Fruit fly (Drosophila melanogaster) whole organism, embryonic: ENCODE data around the gene cert.

Source experiments
- Abd-B ChIP-seq: fragments of 200-800 bp; sonication (Bioruptor generic); optimal IDR thresholded peaks from 2 replicates; lab custom pipeline; 2018; ENCODE audit warnings: missing biosample characterization, mild to moderate bottlenecking, missing genetic modification characterization, moderate library complexity
- Awh ChIP-seq: fragments of 200-800 bp; sonication (Bioruptor generic); IDR thresholded peaks from 2 replicates; pipeline ENCODE4, ENCODE4 v1.3.6; 2022; ENCODE audit warnings: missing biosample characterization, missing genetic modification characterization
- CG10979 ChIP-seq: fragments of 200-800 bp; sonication (Bioruptor generic); optimal IDR thresholded peaks from 2 replicates; lab custom pipeline; 2018; ENCODE audit warnings: missing biosample characterization, mild to moderate bottlenecking, missing genetic modification characterization, moderate library complexity
- CG11398 ChIP-seq: fragments of 200-800 bp; sonication (Bioruptor generic); optimal IDR thresholded peaks from 2 replicates; lab custom pipeline; 2016; ENCODE audit warnings: missing biosample characterization, missing genetic modification characterization
- CG11504 ChIP-seq: fragments of 200-800 bp; sonication (Bioruptor generic); optimal IDR thresholded peaks from 3 replicates; lab custom pipeline; 2019; ENCODE audit warnings: missing biosample characterization, mild to moderate bottlenecking, missing genetic modification characterization, moderate library complexity
- CG11696 ChIP-seq: fragments of 200-800 bp; sonication (Bioruptor generic); IDR thresholded peaks from 2 replicates; pipeline ENCODE4 v1.3.6; 2022; ENCODE audit warnings: missing biosample characterization, missing genetic modification characterization
- CG12769 ChIP-seq: fragments of 200-800 bp; sonication (Bioruptor generic); optimal IDR thresholded peaks from 2 replicates; lab custom pipeline; 2019; ENCODE audit warnings: missing biosample characterization, mild to moderate bottlenecking, missing genetic modification characterization, moderate library complexity
- CG12942 ChIP-seq: fragments of 200-800 bp; sonication (Bioruptor generic); optimal IDR thresholded peaks from 3 replicates; lab custom pipeline; 2016; ENCODE audit warnings: missing biosample characterization, missing genetic modification characterization
- CG14667 ChIP-seq: fragments of 200-800 bp; sonication (Bioruptor generic); IDR thresholded peaks from 2 replicates; pipeline ENCODE4 v1.3.6; 2022; ENCODE audit warnings: missing biosample characterization, missing genetic modification characterization
- CG16815 ChIP-seq: fragments of 200-800 bp; sonication (Bioruptor generic); optimal IDR thresholded peaks from 3 replicates; lab custom pipeline; 2017; ENCODE audit warnings: missing biosample characterization, mild to moderate bottlenecking, missing genetic modification characterization
- CG17361 ChIP-seq: fragments of 200-800 bp; sonication (Bioruptor generic); IDR thresholded peaks from 3 replicates; pipeline ENCODE4 v1.3.6; 2022; ENCODE audit warnings: missing biosample characterization, missing genetic modification characterization
- CG18619 ChIP-seq: fragments of 200-800 bp; sonication (Bioruptor generic); optimal IDR thresholded peaks from 3 replicates; lab custom pipeline; 2017; ENCODE audit warnings: missing biosample characterization, mild to moderate bottlenecking, missing genetic modification characterization
- CG2120 ChIP-seq: fragments of 200-800 bp; sonication (Bioruptor generic); optimal IDR thresholded peaks from 3 replicates; lab custom pipeline; 2016; ENCODE audit warnings: missing biosample characterization, missing genetic modification characterization
- CG31388 ChIP-seq: fragments of 200-800 bp; sonication (Bioruptor generic); optimal IDR thresholded peaks from 2 replicates; lab custom pipeline; 2016; ENCODE audit warnings: missing biosample characterization, missing genetic modification characterization
- CG6654 ChIP-seq: fragments of 200-800 bp; sonication (Bioruptor generic); optimal IDR thresholded peaks from 2 replicates; lab custom pipeline; 2017; ENCODE audit warnings: missing biosample characterization, mild to moderate bottlenecking, missing genetic modification characterization
- CG7556 ChIP-seq: fragments of 200-800 bp; sonication (Bioruptor generic); optimal IDR thresholded peaks from 2 replicates; lab custom pipeline; 2017; ENCODE audit warnings: missing biosample characterization, mild to moderate bottlenecking, missing genetic modification characterization
- CG8478 ChIP-seq: fragments of >200 bp; optimal IDR thresholded peaks from 2 replicates; lab custom pipeline; 2018
- CG8924 ChIP-seq: fragments of 200-800 bp; optimal IDR thresholded peaks from 3 replicates; lab custom pipeline; 2019; ENCODE audit warnings: missing biosample characterization, mild to moderate bottlenecking, missing genetic modification characterization, moderate library complexity
- CG9817 ChIP-seq: fragments of 200-800 bp; sonication (Bioruptor generic); optimal IDR thresholded peaks from 2 replicates; lab custom pipeline; 2018; ENCODE audit warnings: missing biosample characterization, mild to moderate bottlenecking, missing genetic modification characterization, moderate library complexity
- Camta ChIP-seq: fragments of 200-800 bp; sonication (Bioruptor generic); optimal IDR thresholded peaks from 2 replicates; lab custom pipeline; 2016; ENCODE audit warnings: missing biosample characterization, missing genetic modification characterization
- Hmr ChIP-seq: fragments of 200-800 bp; sonication (Bioruptor generic); optimal IDR thresholded peaks from 3 replicates; lab custom pipeline; 2017; ENCODE audit warnings: mild to moderate bottlenecking, missing biosample characterization, missing genetic modification reagents, missing genetic modification characterization
- Hmx ChIP-seq: fragments of 200-800 bp; sonication (Bioruptor generic); optimal IDR thresholded peaks from 2 replicates; lab custom pipeline; 2016; ENCODE audit warnings: missing biosample characterization, missing genetic modification characterization
- Hr78 ChIP-seq, 2 experiments: fragments of 200-800 bp in 1 of 2; fragments of >200 bp in 1 of 2; sonication (Bioruptor generic) in 1 of 2; optimal IDR thresholded peaks; 2 replicates each; lab custom pipeline; 2017 to 2019; ENCODE audit warnings: missing biosample characterization in 2 of 2, missing genetic modification characterization in 2 of 2, mild to moderate bottlenecking in 1 of 2, moderate library complexity in 1 of 2
- MTF-1 ChIP-seq: fragments of 200-800 bp; sonication (Bioruptor generic); optimal IDR thresholded peaks from 2 replicates; lab custom pipeline; 2018; ENCODE audit warnings: missing biosample characterization, mild to moderate bottlenecking, missing genetic modification characterization, borderline replicate concordance
- Nf-YA ChIP-seq: fragments of 200-800 bp; sonication (Bioruptor generic); IDR thresholded peaks from 2 replicates; pipeline ENCODE4 v1.3.6; 2022; ENCODE audit warnings: missing biosample characterization, missing genetic modification characterization
- Scr ChIP-seq: fragments of 200-800 bp; sonication (Bioruptor generic); IDR thresholded peaks from 2 replicates; pipeline ENCODE4 v1.3.6; 2022; ENCODE audit warnings: missing biosample characterization, missing genetic modification characterization; ENCODE audit not compliant: partially characterized antibody
- Vsx1 ChIP-seq: fragments of 200-800 bp; sonication (Bioruptor generic); optimal IDR thresholded peaks from 2 replicates; lab custom pipeline; 2017; ENCODE audit warnings: missing biosample characterization, mild to moderate bottlenecking, missing genetic modification characterization, missing genetic modification reagents
- Xbp1 ChIP-seq: fragments of 200-800 bp; sonication (Bioruptor generic); optimal IDR thresholded peaks from 3 replicates; lab custom pipeline; 2016; ENCODE audit warnings: missing biosample characterization, mild to moderate bottlenecking, missing genetic modification characterization
- bbx ChIP-seq: fragments of 200-800 bp; sonication (Bioruptor generic); IDR thresholded peaks from 2 replicates; pipeline ENCODE4 v1.3.6; 2022; ENCODE audit warnings: missing biosample characterization, missing genetic modification characterization; ENCODE audit not compliant: partially characterized antibody
- bigmax ChIP-seq: fragments of 200-800 bp; sonication (Bioruptor generic); optimal IDR thresholded peaks from 2 replicates; lab custom pipeline; 2018; ENCODE audit warnings: missing biosample characterization, mild to moderate bottlenecking, missing genetic modification characterization
- caup ChIP-seq: fragments of 200-800 bp; sonication (Bioruptor generic); optimal IDR thresholded peaks from 3 replicates; lab custom pipeline; 2017; ENCODE audit warnings: missing biosample characterization, mild to moderate bottlenecking, missing genetic modification characterization, moderate library complexity; ENCODE audit not compliant: severe bottlenecking
- crol ChIP-seq: fragments of 200-800 bp; sonication (Bioruptor generic); IDR thresholded peaks from 2 replicates; pipeline ENCODE4 v1.3.6; 2022; ENCODE audit warnings: missing biosample characterization, missing genetic modification characterization
- dati ChIP-seq: fragments of 200-800 bp; sonication (Bioruptor generic); IDR thresholded peaks from 2 replicates; pipeline ENCODE4 v1.3.6; 2022; ENCODE audit warnings: missing biosample characterization, missing genetic modification characterization
- dmrt99B ChIP-seq: fragments of 200-800 bp; sonication (Bioruptor generic); optimal IDR thresholded peaks from 2 replicates; lab custom pipeline; 2018; ENCODE audit warnings: missing biosample characterization, mild to moderate bottlenecking, missing genetic modification characterization, moderate library complexity
- hb ChIP-seq: fragments of 200-800 bp; sonication (Bioruptor generic); IDR thresholded peaks from 3 replicates; pipeline ENCODE4 v1.3.6; 2022; ENCODE audit warnings: missing biosample characterization, missing genetic modification characterization; ENCODE audit not compliant: partially characterized antibody
- insv ChIP-seq, 2 experiments: fragments of 200-800 bp; sonication (Bioruptor generic); optimal IDR thresholded peaks; 3 replicates each; lab custom pipeline; 2016 to 2018; ENCODE audit warnings: missing biosample characterization in 2 of 2, missing genetic modification characterization in 2 of 2
- lov ChIP-seq, 2 experiments: fragments of 200-800 bp in 1 of 2; fragments of >200 bp in 1 of 2; sonication (Bioruptor generic) in 1 of 2; IDR thresholded peaks in 1 of 2; optimal IDR thresholded peaks in 1 of 2; 2 replicates in 1 of 2; 3 replicates in 1 of 2; pipeline versions ENCODE4 v1.3.6 to Lab custom; 2017 to 2022; ENCODE audit warnings: missing biosample characterization in 1 of 2, missing genetic modification characterization in 1 of 2
- maf-S ChIP-seq: fragments of 200-800 bp; sonication (Bioruptor generic); optimal IDR thresholded peaks from 2 replicates; lab custom pipeline; 2016; ENCODE audit warnings: missing biosample characterization, missing genetic modification characterization
- mirr ChIP-seq: fragments of 200-800 bp; sonication (Bioruptor generic); optimal IDR thresholded peaks from 3 replicates; lab custom pipeline; 2018; ENCODE audit warnings: missing biosample characterization, mild to moderate bottlenecking, missing genetic modification characterization
- nmo ChIP-seq: fragments of 200-800 bp; sonication (Bioruptor generic); optimal IDR thresholded peaks from 2 replicates; lab custom pipeline; 2018; ENCODE audit warnings: missing biosample characterization, mild to moderate bottlenecking, missing genetic modification characterization, moderate library complexity
- onecut ChIP-seq: fragments of 200-800 bp; sonication (Bioruptor generic); IDR thresholded peaks from 2 replicates; pipeline ENCODE4 v1.3.6; 2022; ENCODE audit warnings: missing biosample characterization, missing genetic modification characterization
- otp ChIP-seq: fragments of 200-800 bp; sonication (Bioruptor generic); IDR thresholded peaks from 3 replicates; pipeline ENCODE4, ENCODE4 v1.3.6; 2022; ENCODE audit warnings: missing biosample characterization, missing genetic modification characterization
- pb ChIP-seq: fragments of 200-800 bp; sonication (Bioruptor generic); optimal IDR thresholded peaks from 3 replicates; lab custom pipeline; 2016; ENCODE audit warnings: missing biosample characterization, missing genetic modification characterization
- pfk ChIP-seq: fragments of 200-800 bp; sonication (Bioruptor generic); optimal IDR thresholded peaks from 2 replicates; lab custom pipeline; 2018; ENCODE audit warnings: missing biosample characterization, mild to moderate bottlenecking, missing genetic modification characterization, moderate library complexity
- pum ChIP-seq: fragments of 200-800 bp; sonication (Bioruptor generic); optimal IDR thresholded peaks from 2 replicates; lab custom pipeline; 2016; ENCODE audit warnings: missing biosample characterization, missing genetic modification characterization
- sima ChIP-seq: fragments of 200-800 bp; sonication (Bioruptor generic); optimal IDR thresholded peaks from 2 replicates; lab custom pipeline; 2016; ENCODE audit warnings: missing biosample characterization, missing genetic modification characterization
- sob ChIP-seq: fragments of 200-800 bp; sonication (Bioruptor generic); IDR thresholded peaks from 2 replicates; pipeline ENCODE4 v1.3.6; 2022; ENCODE audit warnings: missing biosample characterization, missing genetic modification characterization
- stwl ChIP-seq: fragments of 200-800 bp; sonication (Bioruptor generic); optimal IDR thresholded peaks from 3 replicates; lab custom pipeline; 2018; ENCODE audit warnings: missing biosample characterization, mild to moderate bottlenecking, missing genetic modification characterization, moderate library complexity
- sug ChIP-seq: fragments of 200-800 bp; optimal IDR thresholded peaks from 2 replicates; lab custom pipeline; 2019; ENCODE audit warnings: missing biosample characterization, mild to moderate bottlenecking, missing genetic modification characterization, moderate library complexity
- unpg ChIP-seq: fragments of 200-800 bp; sonication (Bioruptor generic); optimal IDR thresholded peaks from 3 replicates; lab custom pipeline; 2018; ENCODE audit warnings: missing biosample characterization, mild to moderate bottlenecking, missing genetic modification characterization, moderate library complexity

cert gene

dm6 chr3L:8288396-8288795 is 1.3 kb downstream of the cert start (continued):
- TF ChIP-seq CG11398 (GFP tag; lab: Kevin White, UChicago) (no peak), insv (GFP tag; optimal IDR thresholded peaks at IDR 0.05; lab: Kevin White, UChicago) (no peak), CG11504 (tag; lab: Kevin White, UChicago) (peak; percentile 36), Hmx (GFP tag; lab: Kevin White, UChicago) (no peak), bigmax (no peak), CG31388 (GFP tag; lab: Kevin White, UChicago) (no peak), unpg (GFP tag; lab: Kevin White, UChicago) (peak; percentile 30), CG8924 (no peak), dati (no peak), CG9817 (tag; lab: Kevin White, UChicago) (peak; percentile 7), Xbp1 (peak; percentile 2), Nf-YA (GFP tag; lab: Robert Waterston, UW) (no peak), MTF-1 (GFP tag; lab: Kevin White, UChicago) (no peak), mirr (GFP tag; lab: Kevin White, UChicago) (no peak), sima (GFP tag; lab: Kevin White, UChicago) (no peak), CG14667 (GFP tag; lab: Robert Waterston, UW) (no peak), Scr (GFP tag; lab: Robert Waterston, UW) (no peak), CG12769 (tag; lab: Kevin White, UChicago) (no peak), caup (no peak), Vsx1 (GFP tag; lab: Kevin White, UChicago) (no peak), Abd-B (GFP tag; lab: Kevin White, UChicago) (no peak), CG18619 (GFP tag; lab: Kevin White, UChicago) (no peak), CG8478 (lab: Kevin White, UChicago) (no peak), CG10979 (no peak), pfk (GFP tag; lab: Kevin White, UChicago) (no peak), otp (no peak), CG11696 (GFP tag; lab: Robert Waterston, UW) (no peak), pum (GFP tag; lab: Kevin White, UChicago) (no peak), Awh (GFP tag; lab: Robert Waterston, UW) (no peak), crol (GFP tag; lab: Robert Waterston, UW) (no peak), Hmr (GFP tag; lab: Kevin White, UChicago) (peak; percentile 0), maf-S (GFP tag; lab: Kevin White, UChicago) (no peak), CG12942 (GFP tag; lab: Kevin White, UChicago) (no peak), CG2120 (GFP tag; lab: Kevin White, UChicago) (peak; percentile 46), nmo (GFP tag; lab: Kevin White, UChicago) (peak; percentile 16), CG16815 (GFP tag; lab: Kevin White, UChicago) (no peak), bbx (GFP tag; lab: Robert Waterston, UW) (no peak), dmrt99B (tag; lab: Kevin White, UChicago) (peak; percentile 17), pb (GFP tag; lab: Kevin White, UChicago) (no peak), lov (optimal IDR thresholded peaks at IDR 0.05; lab: Kevin White, UChicago) (no peak), lov (GFP tag; IDR thresholded peaks at IDR 0.05; lab: Robert Waterston, UW) (no peak), CG7556 (GFP tag; lab: Kevin White, UChicago) (no peak), sug (tag; lab: Kevin White, UChicago) (peak; percentile 33), Hr78 (GFP tag; optimal IDR thresholded peaks at IDR 0.05; lab: Kevin White, UChicago) (no peak), hb (GFP tag; lab: Robert Waterston, UW) (no peak), Camta (no peak), sob (GFP tag; lab: Robert Waterston, UW) (no peak), CG17361 (GFP tag; lab: Robert Waterston, UW) (0 out of 3 replicates have a peak, but pooled peaks have one; percentile 17), stwl (tag; lab: Kevin White, UChicago) (no peak), CG6654 (GFP tag; lab: Kevin White, UChicago) (no peak), onecut (GFP tag; lab: Robert Waterston, UW) (no peak)
